Worm (Caenorhabditis elegans) whole organism, L3 larva: ENCODE measurements around the gene C36B7.5.

Source experiments
- ZK546.5 ChIP-seq: sonication (generic microtip); optimal IDR thresholded peaks from 2 replicates; lab custom pipeline; 2017; ENCODE audit warnings: missing biosample characterization, missing genetic modification characterization
- aly-2 ChIP-seq: fragments of 150-350 bp; optimal IDR thresholded peaks from 2 replicates; lab custom pipeline; 2014; ENCODE audit warnings: missing biosample characterization, missing genetic modification characterization
- ceh-82 ChIP-seq: fragments of 150-350 bp; optimal IDR thresholded peaks from 2 replicates; lab custom pipeline; 2014; ENCODE audit warnings: missing biosample characterization, missing genetic modification characterization
- egl-5 ChIP-seq: fragments of 150-350 bp; optimal IDR thresholded peaks from 2 replicates; lab custom pipeline; 2017; ENCODE audit warnings: missing biosample characterization, missing genetic modification reagents, missing genetic modification characterization, inconsistent platforms
- elt-2 ChIP-seq: sonication (generic microtip); optimal IDR thresholded peaks from 2 replicates; lab custom pipeline; 2016; ENCODE audit warnings: missing genetic modification reagents, mild to moderate bottlenecking, missing genetic modification characterization, missing compliant biosample characterization
- nfya-1 ChIP-seq: sonication (generic microtip); optimal IDR thresholded peaks from 2 replicates; lab custom pipeline; 2017; ENCODE audit warnings: missing genetic modification characterization, mild to moderate bottlenecking, missing compliant biosample characterization, antibody characterized with exemption, moderate library complexity; ENCODE audit not compliant: insufficient read depth
- nhr-12 ChIP-seq: fragments of 150-350 bp; optimal IDR thresholded peaks from 2 replicates; lab custom pipeline; 2014; ENCODE audit warnings: missing biosample characterization, missing genetic modification characterization
- nhr-25 ChIP-seq: sonication (generic microtip); optimal IDR thresholded peaks from 2 replicates; lab custom pipeline; 2017; ENCODE audit warnings: missing biosample characterization, missing genetic modification characterization
- nhr-76 ChIP-seq: fragments of 150-350 bp; sonication (generic microtip); optimal IDR thresholded peaks from 5 replicates; lab custom pipeline; 2014; ENCODE audit warnings: missing biosample characterization, missing genetic modification characterization
- nhr-77 ChIP-seq: fragments of 150-350 bp; optimal IDR thresholded peaks from 2 replicates; lab custom pipeline; 2014; ENCODE audit warnings: missing biosample characterization, missing genetic modification characterization
- pha-4 ChIP-seq: fragments of 150-350 bp; optimal IDR thresholded peaks from 2 replicates; lab custom pipeline; 2014; ENCODE audit warnings: missing biosample characterization, missing genetic modification reagents, missing genetic modification characterization
- pqm-1 ChIP-seq: fragments of 150-350 bp; optimal IDR thresholded peaks from 2 replicates; lab custom pipeline; 2017; ENCODE audit warnings: missing biosample characterization, missing genetic modification characterization, inconsistent platforms
- snpc-4 ChIP-seq: fragments of 150-350 bp; optimal IDR thresholded peaks from 2 replicates; lab custom pipeline; 2014; ENCODE audit warnings: missing biosample characterization, missing genetic modification characterization
- unc-62 ChIP-seq: fragments of 150-350 bp; sonication (generic microtip); optimal IDR thresholded peaks from 4 replicates; lab custom pipeline; 2014; ENCODE audit warnings: missing biosample characterization, missing genetic modification reagents, missing genetic modification characterization

DNA sequence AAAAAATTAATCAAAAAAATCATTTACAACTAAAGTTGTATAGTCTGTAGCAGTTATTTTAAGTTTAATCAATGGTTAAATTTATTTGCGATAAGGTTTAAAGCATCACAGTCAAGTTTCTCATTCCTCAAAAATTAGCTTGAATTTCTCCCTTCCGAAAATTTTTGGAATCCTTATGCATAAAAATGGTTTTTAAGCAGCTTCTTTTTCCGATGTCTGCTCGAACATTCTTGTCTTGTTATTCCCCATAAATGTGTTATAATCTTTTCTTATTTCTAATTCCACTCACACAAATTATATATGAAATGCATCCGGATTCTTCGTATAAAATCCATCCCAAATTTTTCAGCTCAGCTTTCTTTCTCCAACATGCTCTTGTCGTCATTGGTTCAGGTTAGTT, 5.2 kb upstream of the C36B7.5 start, which contains the start of gene C36B7.3:
- TF ChIP-seq nhr-77 (tag; lab: Kevin White, UChicago) (no peak), ZK546.5 (tag; lab: Kevin White, UChicago) (no peak), elt-2 (no peak), nhr-76 (tag; lab: Kevin White, UChicago) (no peak), nhr-12 (tag; lab: Kevin White, UChicago) (no peak), pha-4 (tag; lab: Kevin White, UChicago) (no peak), nhr-25 (tag; lab: Kevin White, UChicago) (no peak), snpc-4 (no peak), unc-62 (GFP tag; lab: Kevin White, UChicago) (no peak), nfya-1 (tag; lab: Kevin White, UChicago) (no peak), pqm-1 (tag; lab: Kevin White, UChicago) (no peak), egl-5 (tag; lab: Kevin White, UChicago) (no peak), aly-2 (tag; lab: Kevin White, UChicago) (no peak), ceh-82 (no peak)
